Worm (Caenorhabditis elegans) whole organism, L4/young adult: ENCODE data around the gene ltd-1.

Experiments
- W03F9.2 ChIP-seq: fragments of 150-350 bp; optimal IDR thresholded peaks from 2 replicates; lab custom pipeline; 2014; ENCODE audit warnings: missing biosample characterization, missing genetic modification characterization
- dao-5 ChIP-seq: sonication (generic microtip); optimal IDR thresholded peaks from 2 replicates; lab custom pipeline; 2016; ENCODE audit warnings: missing genotype, missing genetic modification characterization, moderate library complexity, missing compliant biosample characterization
- him-1 ChIP-seq: sonication (generic microtip); optimal IDR thresholded peaks from 2 replicates; lab custom pipeline; 2016; ENCODE audit warnings: missing genotype, missing genetic modification reagents, missing genetic modification characterization, missing compliant biosample characterization

- TF ChIP-seq W03F9.2 (tag; lab: Kevin White, UChicago): no peak
- TF ChIP-seq him-1 (tag; lab: Kevin White, UChicago): no peak
- no peak for TF ChIP-seq dao-5
Measured at ce11 chrII:8050477-8050876, 42.1 kb downstream of the ltd-1 start, which contains the start of gene mtre-1.
